Fruit fly (Drosophila melanogaster) whole organism, embryonic: ENCODE data around the gene Trax.

Experiments used
- Adf1 ChIP-seq: fragments of 200-800 bp; sonication (Bioruptor generic); IDR thresholded peaks from 2 replicates; pipeline ENCODE4 v1.3.6; 2022; ENCODE audit warnings: missing biosample characterization, missing genetic modification characterization
- C15 ChIP-seq: fragments of 200-800 bp; sonication (Bioruptor generic); IDR thresholded peaks from 3 replicates; pipeline ENCODE4 v1.3.6; 2022; ENCODE audit warnings: missing biosample characterization, missing genetic modification characterization
- CG10431 ChIP-seq: fragments of 200-800 bp; sonication (Bioruptor generic); optimal IDR thresholded peaks from 3 replicates; lab custom pipeline; 2018; ENCODE audit warnings: missing biosample characterization, mild to moderate bottlenecking, missing genetic modification characterization
- CG11560 ChIP-seq: fragments of 200-800 bp; sonication (Bioruptor generic); IDR thresholded peaks from 3 replicates; pipeline ENCODE4 v1.3.6; 2022; ENCODE audit warnings: missing biosample characterization, missing genetic modification characterization
- CG11696 ChIP-seq: fragments of 200-800 bp; sonication (Bioruptor generic); IDR thresholded peaks from 2 replicates; pipeline ENCODE4 v1.3.6; 2022; ENCODE audit warnings: missing biosample characterization, missing genetic modification characterization
- CG12236 ChIP-seq: fragments of 200-800 bp; sonication (Bioruptor generic); optimal IDR thresholded peaks from 2 replicates; lab custom pipeline; 2016; ENCODE audit warnings: missing biosample characterization, missing genetic modification characterization
- CG17568 ChIP-seq: fragments of 200-800 bp; sonication (Bioruptor generic); optimal IDR thresholded peaks from 2 replicates; lab custom pipeline; 2018; ENCODE audit warnings: missing biosample characterization, mild to moderate bottlenecking, missing genetic modification characterization, moderate library complexity
- CG2116 ChIP-seq: fragments of 200-800 bp; sonication (Bioruptor generic); optimal IDR thresholded peaks from 3 replicates; lab custom pipeline; 2018; ENCODE audit warnings: missing biosample characterization, mild to moderate bottlenecking, missing genetic modification characterization
- CG32532 ChIP-seq: fragments of 200-800 bp; sonication (Bioruptor generic); IDR thresholded peaks from 2 replicates; pipeline ENCODE4 v1.3.6; 2022; ENCODE audit warnings: missing biosample characterization, missing genetic modification characterization
- CG3847 ChIP-seq: fragments of 200-800 bp; sonication (Bioruptor generic); IDR thresholded peaks from 2 replicates; pipeline ENCODE4 v1.3.6; 2022; ENCODE audit warnings: missing biosample characterization, missing genetic modification characterization
- CG3995 ChIP-seq: fragments of 200-800 bp; sonication (Bioruptor generic); optimal IDR thresholded peaks from 3 replicates; lab custom pipeline; 2016; ENCODE audit warnings: missing biosample characterization, missing genetic modification characterization
- CG4730 ChIP-seq: fragments of 200-800 bp; sonication (Bioruptor generic); IDR thresholded peaks from 2 replicates; pipeline ENCODE4 v1.3.6; 2022; ENCODE audit warnings: missing biosample characterization, missing genetic modification characterization
- CG6272 ChIP-seq: fragments of 200-800 bp; sonication (Bioruptor generic); IDR thresholded peaks from 2 replicates; pipeline ENCODE4 v1.3.6; 2022; ENCODE audit warnings: missing biosample characterization, missing genetic modification characterization
- CG7745 ChIP-seq: fragments of 200-800 bp; sonication (Bioruptor generic); optimal IDR thresholded peaks from 2 replicates; lab custom pipeline; 2018; ENCODE audit warnings: missing biosample characterization, mild to moderate bottlenecking, missing genetic modification characterization, moderate library complexity
- CG9437 ChIP-seq: fragments of 200-800 bp; sonication (Bioruptor generic); optimal IDR thresholded peaks from 2 replicates; lab custom pipeline; 2018; ENCODE audit warnings: missing biosample characterization, mild to moderate bottlenecking, missing genetic modification characterization
- D ChIP-seq, 2 experiments: fragments of 200-800 bp in 1 of 2; fragments of >200 bp in 1 of 2; sonication (Bioruptor generic) in 1 of 2; optimal IDR thresholded peaks; 2 replicates in 1 of 2; 3 replicates in 1 of 2; lab custom pipeline; 2017; ENCODE audit warnings: mild to moderate bottlenecking in 1 of 2, missing biosample characterization in 1 of 2, missing genetic modification characterization in 1 of 2, missing genetic modification reagents in 1 of 2
- D19A ChIP-seq: fragments of 200-800 bp; optimal IDR thresholded peaks from 3 replicates; lab custom pipeline; 2019; ENCODE audit warnings: missing biosample characterization, mild to moderate bottlenecking, missing genetic modification characterization, moderate library complexity
- GATAe ChIP-seq: fragments of 200-800 bp; sonication (Bioruptor generic); conservative IDR thresholded peaks from 2 replicates; pipeline ENCODE4 v1.3.6; 2022; ENCODE audit warnings: missing biosample characterization, missing genetic modification characterization
- H2.0 ChIP-seq: fragments of 200-800 bp; sonication (Bioruptor generic); IDR thresholded peaks from 2 replicates; pipeline ENCODE4 v1.3.6; 2022; ENCODE audit warnings: missing biosample characterization, missing genetic modification characterization
- Hmr ChIP-seq: fragments of 200-800 bp; sonication (Bioruptor generic); optimal IDR thresholded peaks from 3 replicates; lab custom pipeline; 2017; ENCODE audit warnings: mild to moderate bottlenecking, missing biosample characterization, missing genetic modification reagents, missing genetic modification characterization
- Hmx ChIP-seq: fragments of 200-800 bp; sonication (Bioruptor generic); optimal IDR thresholded peaks from 2 replicates; lab custom pipeline; 2016; ENCODE audit warnings: missing biosample characterization, missing genetic modification characterization
- Hr78 ChIP-seq, 2 experiments: fragments of 200-800 bp in 1 of 2; fragments of >200 bp in 1 of 2; sonication (Bioruptor generic) in 1 of 2; optimal IDR thresholded peaks; 2 replicates each; lab custom pipeline; 2017 to 2019; ENCODE audit warnings: missing biosample characterization in 2 of 2, missing genetic modification characterization in 2 of 2, mild to moderate bottlenecking in 1 of 2, moderate library complexity in 1 of 2
- Lim3 ChIP-seq: fragments of 200-800 bp; sonication (Bioruptor generic); IDR thresholded peaks from 2 replicates; pipeline ENCODE4 v1.3.6; 2022; ENCODE audit warnings: missing biosample characterization, missing genetic modification characterization
- Ptx1 ChIP-seq: fragments of 200-800 bp; sonication (Bioruptor generic); IDR thresholded peaks from 2 replicates; pipeline ENCODE4 v1.3.6; 2022; ENCODE audit warnings: missing biosample characterization, missing genetic modification characterization
- Sox100B ChIP-seq: fragments of 200-800 bp; sonication (Bioruptor generic); optimal IDR thresholded peaks from 3 replicates; lab custom pipeline; 2018; ENCODE audit warnings: missing biosample characterization, mild to moderate bottlenecking, missing genetic modification characterization
- Sry-β ChIP-seq: fragments of 200-800 bp; sonication (Bioruptor generic); optimal IDR thresholded peaks from 2 replicates; lab custom pipeline; 2018; ENCODE audit warnings: missing biosample characterization, mild to moderate bottlenecking, missing genetic modification characterization, moderate library complexity
- TFAM ChIP-seq: fragments of 200-800 bp; sonication (Bioruptor generic); optimal IDR thresholded peaks from 2 replicates; lab custom pipeline; 2017; ENCODE audit warnings: missing biosample characterization, missing genetic modification characterization, inconsistent platforms
- bcd ChIP-seq: fragments of 200-800 bp; sonication (Bioruptor generic); optimal IDR thresholded peaks from 2 replicates; lab custom pipeline; 2017; ENCODE audit warnings: missing biosample characterization, mild to moderate bottlenecking, missing genetic modification characterization
- chm ChIP-seq: fragments of 200-800 bp; sonication (Bioruptor generic); IDR thresholded peaks from 2 replicates; pipeline ENCODE4 v1.3.6; 2022; ENCODE audit warnings: missing biosample characterization, missing genetic modification characterization
- dm ChIP-seq: fragments of 200-800 bp; sonication (Bioruptor generic); optimal IDR thresholded peaks from 3 replicates; lab custom pipeline; 2016; ENCODE audit warnings: missing biosample characterization, missing genetic modification characterization
- dmrt99B ChIP-seq: fragments of 200-800 bp; sonication (Bioruptor generic); optimal IDR thresholded peaks from 2 replicates; lab custom pipeline; 2018; ENCODE audit warnings: missing biosample characterization, mild to moderate bottlenecking, missing genetic modification characterization, moderate library complexity
- dpn ChIP-seq, 2 experiments: fragments of 200-800 bp; sonication (Bioruptor generic); optimal IDR thresholded peaks; 3 replicates each; lab custom pipeline; 2016; ENCODE audit warnings: missing biosample characterization in 2 of 2, missing genetic modification characterization in 2 of 2
- gfzf ChIP-seq: fragments of 200-800 bp; sonication (Bioruptor generic); optimal IDR thresholded peaks from 2 replicates; lab custom pipeline; 2016; ENCODE audit warnings: missing biosample characterization, mild to moderate bottlenecking, missing genetic modification characterization, moderate library complexity
- grn ChIP-seq: fragments of 200-800 bp; sonication (Bioruptor generic); optimal IDR thresholded peaks from 3 replicates; lab custom pipeline; 2017; ENCODE audit warnings: missing biosample characterization, missing genetic modification characterization
- hb ChIP-seq: fragments of 200-800 bp; sonication (Bioruptor generic); IDR thresholded peaks from 3 replicates; pipeline ENCODE4 v1.3.6; 2022; ENCODE audit warnings: missing biosample characterization, missing genetic modification characterization; ENCODE audit not compliant: partially characterized antibody
- insv ChIP-seq, 2 experiments: fragments of 200-800 bp; sonication (Bioruptor generic); optimal IDR thresholded peaks; 3 replicates each; lab custom pipeline; 2016 to 2018; ENCODE audit warnings: missing biosample characterization in 2 of 2, missing genetic modification characterization in 2 of 2
- lab ChIP-seq: fragments of 200-800 bp; sonication (Bioruptor generic); optimal IDR thresholded peaks from 3 replicates; lab custom pipeline; 2017; ENCODE audit warnings: missing biosample characterization, missing genetic modification characterization, mild to moderate bottlenecking, moderate library complexity, missing genetic modification reagents
- onecut ChIP-seq: fragments of 200-800 bp; sonication (Bioruptor generic); IDR thresholded peaks from 2 replicates; pipeline ENCODE4 v1.3.6; 2022; ENCODE audit warnings: missing biosample characterization, missing genetic modification characterization
- peb ChIP-seq: fragments of 200-800 bp; sonication (Bioruptor generic); IDR thresholded peaks from 2 replicates; pipeline ENCODE4 v1.3.6; 2022; ENCODE audit warnings: missing biosample characterization, missing genetic modification characterization
- pita ChIP-seq: fragments of 200-800 bp; sonication (Bioruptor generic); optimal IDR thresholded peaks from 2 replicates; lab custom pipeline; 2017; ENCODE audit warnings: missing biosample characterization, mild to moderate bottlenecking, missing genetic modification characterization
- prd ChIP-seq, 3 experiments: fragments of >200 bp in 2 of 3; fragments of 200-800 bp in 1 of 3; sonication (Bioruptor generic) in 1 of 3; optimal IDR thresholded peaks in 2 of 3; IDR thresholded peaks in 1 of 3; 2 replicates in 2 of 3; 3 replicates in 1 of 3; pipeline versions ENCODE4 v1.3.6 to Lab custom; 2017 to 2022; ENCODE audit warnings: missing biosample characterization in 1 of 3, missing genetic modification characterization in 1 of 3
- scrt ChIP-seq: fragments of 200-800 bp; sonication (Bioruptor generic); optimal IDR thresholded peaks from 2 replicates; lab custom pipeline; 2018; ENCODE audit warnings: missing biosample characterization, mild to moderate bottlenecking, missing genetic modification characterization, moderate library complexity
- sens ChIP-seq: fragments of 200-800 bp; sonication (Bioruptor generic); peaks from one replicate; lab custom pipeline; 2016; ENCODE audit warnings: missing biosample characterization, missing genetic modification characterization
- sima ChIP-seq: fragments of 200-800 bp; sonication (Bioruptor generic); optimal IDR thresholded peaks from 2 replicates; lab custom pipeline; 2016; ENCODE audit warnings: missing biosample characterization, missing genetic modification characterization
- slbo ChIP-seq: fragments of 200-800 bp; sonication (Bioruptor generic); IDR thresholded peaks from 2 replicates; pipeline ENCODE4 v1.3.6; 2022; ENCODE audit warnings: missing biosample characterization, missing genetic modification characterization
- slp2 ChIP-seq: fragments of 200-800 bp; sonication (Bioruptor generic); optimal IDR thresholded peaks from 2 replicates; lab custom pipeline; 2016; ENCODE audit warnings: missing biosample characterization, missing genetic modification characterization
- stc ChIP-seq: fragments of 200-800 bp; sonication (Bioruptor generic); IDR thresholded peaks from 2 replicates; pipeline ENCODE4 v1.3.6; 2022; ENCODE audit warnings: missing biosample characterization, missing genetic modification characterization
- tio ChIP-seq: fragments of 200-800 bp; sonication (Bioruptor generic); optimal IDR thresholded peaks from 2 replicates; lab custom pipeline; 2017; ENCODE audit warnings: missing biosample characterization, missing genetic modification characterization, inconsistent platforms
- twi ChIP-seq: fragments of 200-800 bp; optimal IDR thresholded peaks from 2 replicates; lab custom pipeline; 2019; ENCODE audit warnings: missing biosample characterization, mild to moderate bottlenecking, missing genetic modification characterization, moderate library complexity
- zen2 ChIP-seq: fragments of 200-800 bp; sonication (Bioruptor generic); IDR thresholded peaks from 3 replicates; pipeline ENCODE4 v1.3.6; 2022; ENCODE audit warnings: missing biosample characterization, missing genetic modification characterization; ENCODE audit not compliant: partially characterized antibody

Gene Trax

dm6 chr3R:15332994-15333393, 28.5 kb upstream of the Trax start, which contains the start of the genes Fkbp39 and Cyfip (continued):
- TF ChIP-seq lab (GFP tag; lab: Kevin White, UChicago): no peak
- no peak for TF ChIP-seq sima (GFP tag; lab: Kevin White, UChicago)
- TF ChIP-seq CG9437 (GFP tag; lab: Kevin White, UChicago): peak; percentile 38
- no peak for TF ChIP-seq Sry-β (GFP tag; lab: Kevin White, UChicago)
- no peak for TF ChIP-seq dmrt99B
- TF ChIP-seq CG4730 (GFP tag; lab: Robert Waterston, UW): no peak
- TF ChIP-seq Adf1: peak; percentile 68
- no peak for TF ChIP-seq CG17568 (GFP tag; lab: Kevin White, UChicago)
- TF ChIP-seq peb: no peak
- no peak for TF ChIP-seq Lim3 (GFP tag; lab: Robert Waterston, UW)
- no peak for TF ChIP-seq CG7745
- peak; percentile 57 for TF ChIP-seq D (optimal IDR thresholded peaks at IDR 0.05; lab: Kevin White, UChicago)
- TF ChIP-seq D (GFP tag; optimal IDR thresholded peaks at IDR 0.05; lab: Kevin White, UChicago): no peak
- TF ChIP-seq insv (GFP tag; optimal IDR thresholded peaks at IDR 0.05; lab: Kevin White, UChicago): peak in 1 of 2 experiments; percentile 43
- peak; percentile 91 for TF ChIP-seq sens (GFP tag; lab: Kevin White, UChicago)
- TF ChIP-seq Sox100B: no peak
- peak; percentile 98 for TF ChIP-seq gfzf (GFP tag; lab: Kevin White, UChicago)
- peak; percentile 97 for TF ChIP-seq dm (GFP tag; lab: Kevin White, UChicago)
- TF ChIP-seq CG3995 (GFP tag; lab: Kevin White, UChicago): peak; percentile 18
- TF ChIP-seq H2.0 (GFP tag; lab: Robert Waterston, UW): no peak
- TF ChIP-seq hb (GFP tag; lab: Robert Waterston, UW): peak; percentile 70; the same call in 1 of the 3 replicates
- no peak for TF ChIP-seq prd (optimal IDR thresholded peaks at IDR 0.05; lab: Kevin White, UChicago)
- TF ChIP-seq prd (GFP tag; IDR thresholded peaks at IDR 0.05; lab: Robert Waterston, UW): peak; percentile 46; the same call in 2 of the 3 replicates
- no peak for TF ChIP-seq scrt (GFP tag; lab: Kevin White, UChicago)
- peak; percentile 46 for TF ChIP-seq onecut
- TF ChIP-seq stc (GFP tag; lab: Robert Waterston, UW): no peak
- no peak for TF ChIP-seq D19A (tag; lab: Kevin White, UChicago)
- peak; percentile 74; the same call in 2 of the 3 replicates for TF ChIP-seq CG11560 (tag; lab: Robert Waterston, UW)
- TF ChIP-seq CG3847 (GFP tag; lab: Robert Waterston, UW): peak; percentile 69
- no peak for TF ChIP-seq CG10431 (GFP tag; lab: Kevin White, UChicago)
- TF ChIP-seq twi (tag; lab: Kevin White, UChicago): no peak
- no peak for TF ChIP-seq Hr78 (GFP tag; optimal IDR thresholded peaks at IDR 0.05; lab: Kevin White, UChicago)
- TF ChIP-seq Hmr (GFP tag; lab: Kevin White, UChicago): peak; percentile 78
- peak; percentile 76 for TF ChIP-seq slbo (GFP tag; lab: Robert Waterston, UW)
- no peak for TF ChIP-seq TFAM (GFP tag; lab: Kevin White, UChicago)
- TF ChIP-seq Ptx1 (GFP tag; lab: Robert Waterston, UW): peak; percentile 39; the same call in 1 of the 2 replicates
- no peak for TF ChIP-seq chm
- TF ChIP-seq tio: no peak
- TF ChIP-seq Hmx: no peak
- TF ChIP-seq CG12236 (GFP tag; lab: Kevin White, UChicago): no peak
- TF ChIP-seq zen2 (GFP tag; lab: Robert Waterston, UW): peak; percentile 31; the same call in 1 of the 3 replicates
- no peak for TF ChIP-seq GATAe
- peak; percentile 64 for TF ChIP-seq CG32532 (GFP tag; lab: Robert Waterston, UW)
- peak; percentile 89 for TF ChIP-seq CG2116 (GFP tag; lab: Kevin White, UChicago)
- no peak for TF ChIP-seq bcd (GFP tag; lab: Kevin White, UChicago)
- peak; percentile 43; the same call in 1 of the 2 replicates for TF ChIP-seq CG6272 (GFP tag; lab: Robert Waterston, UW)
- peak; percentile 41 to 57 for TF ChIP-seq dpn (GFP tag; optimal IDR thresholded peaks at IDR 0.05; lab: Kevin White, UChicago)
- TF ChIP-seq slp2: no peak
- no peak for TF ChIP-seq CG11696 (GFP tag; lab: Robert Waterston, UW)
- peak; percentile 81 for TF ChIP-seq pita (GFP tag; lab: Kevin White, UChicago)
- TF ChIP-seq C15 (GFP tag; lab: Robert Waterston, UW): no peak
- no peak for TF ChIP-seq grn
